Fruit fly (Drosophila melanogaster): ENCODE results near the gene Send2.

The Send2 gene

dm6 chr2L:14381881-14382280 lies 35.4 kb upstream of the Send2 start:
- TF ChIP-seq Hr83 (GFP tag; optimal IDR thresholded peaks at IDR 0.05; ENCODE audit: poor library complexity, severe bottlenecking) (no peak), h (GFP tag; optimal IDR thresholded peaks at IDR 0.05) (no peak), CrebA (GFP tag; optimal IDR thresholded peaks at IDR 0.05; ENCODE audit: borderline replicate concordance) (peak; percentile 83), Dfd (GFP tag; optimal IDR thresholded peaks at IDR 0.05) (no peak), Hnf4 (GFP tag; optimal IDR thresholded peaks at IDR 0.05) (no peak), CG9705 (GFP tag; optimal IDR thresholded peaks at IDR 0.05) (no peak)

dm6 chr2L:14381072-14381471 lies 34.6 kb upstream of the Send2 start, which contains the start of gene ppk:
TSS of gene ppk (minus strand) at chr2L:14381172.
- TF ChIP-seq CrebA (GFP tag; optimal IDR thresholded peaks at IDR 0.05; ENCODE audit: borderline replicate concordance) (no peak), rgr (GFP tag; optimal IDR thresholded peaks at IDR 0.05) (no peak), Hr78 (GFP tag; optimal IDR thresholded peaks at IDR 0.05) (no peak), Hr83 (GFP tag; optimal IDR thresholded peaks at IDR 0.05; ENCODE audit: poor library complexity, severe bottlenecking) (no peak), HLH106 (tag; optimal IDR thresholded peaks at IDR 0.05) (no peak), fru (GFP tag; optimal IDR thresholded peaks at IDR 0.05) (no peak), GATAd (GFP tag; optimal IDR thresholded peaks at IDR 0.05) (no peak), brk (GFP tag; optimal IDR thresholded peaks at IDR 0.05) (no peak), tai (GFP tag; optimal IDR thresholded peaks at IDR 0.05) (no peak)

dm6 chr2L:14376484-14377254 lies 30.2 kb upstream of the Send2 start:
- TF ChIP-seq foxo (GFP tag; optimal IDR thresholded peaks at IDR 0.05) (no peak), CG9705 (GFP tag; optimal IDR thresholded peaks at IDR 0.05) (no peak), sv (GFP tag; optimal IDR thresholded peaks at IDR 0.05) (peak; percentile 6), brk (GFP tag; optimal IDR thresholded peaks at IDR 0.05) (no peak)

dm6 chr2L:14374024-14374423 lies 27.5 kb upstream of the Send2 start:
- no peak for TF ChIP-seq Sp1 (GFP tag; optimal IDR thresholded peaks at IDR 0.05)

- TF ChIP-seq Hnf4 (GFP tag; optimal IDR thresholded peaks at IDR 0.05) (no peak), Rel (GFP tag; optimal IDR thresholded peaks at IDR 0.05) (no peak), Rel (tag; optimal IDR thresholded peaks at IDR 0.05) (no peak), dl (GFP tag; optimal IDR thresholded peaks at IDR 0.05; ENCODE audit: insufficient read depth in 1 of 2, partially characterized antibody in 2 of 2) (no peak), Jra (GFP tag; optimal IDR thresholded peaks at IDR 0.05) (no peak), lola (GFP tag; optimal IDR thresholded peaks at IDR 0.05) (no peak), Myc (optimal IDR thresholded peaks at IDR 0.05) (no peak), ey (GFP tag; optimal IDR thresholded peaks at IDR 0.05) (no peak), jim (GFP tag; optimal IDR thresholded peaks at IDR 0.05) (no peak), Abd-B (GFP tag; optimal IDR thresholded peaks at IDR 0.05) (no peak)
Observed at dm6 chr2L:14373250-14373649, 26.8 kb upstream of the Send2 start.

dm6 chr2L:14372254-14372717 lies 25.8 kb upstream of the Send2 start:
- TF ChIP-seq usp (GFP tag; optimal IDR thresholded peaks at IDR 0.05) (no peak), foxo (GFP tag; optimal IDR thresholded peaks at IDR 0.05) (peak in 1 of 2 experiments; percentile 5), Hnf4 (GFP tag; optimal IDR thresholded peaks at IDR 0.05) (peak; percentile 37), br (GFP tag; optimal IDR thresholded peaks at IDR 0.05) (peak; percentile 18), ey (GFP tag; optimal IDR thresholded peaks at IDR 0.05) (no peak), fru (GFP tag; optimal IDR thresholded peaks at IDR 0.05) (peak; percentile 27), psq (GFP tag; optimal IDR thresholded peaks at IDR 0.05) (peak; percentile 8), tai (GFP tag; optimal IDR thresholded peaks at IDR 0.05) (peak; percentile 19)

- TF ChIP-seq dsf (GFP tag; optimal IDR thresholded peaks at IDR 0.05; ENCODE audit: borderline replicate concordance), result no peak
- no peak for TF ChIP-seq sv (GFP tag; optimal IDR thresholded peaks at IDR 0.05)
- TF ChIP-seq Hr78 (GFP tag; optimal IDR thresholded peaks at IDR 0.05), result no peak
- no peak for TF ChIP-seq lola (GFP tag; optimal IDR thresholded peaks at IDR 0.05)
- TF ChIP-seq br (GFP tag; optimal IDR thresholded peaks at IDR 0.05), result no peak
- TF ChIP-seq Hr83 (GFP tag; optimal IDR thresholded peaks at IDR 0.05; ENCODE audit: poor library complexity, severe bottlenecking), result no peak
- no peak for TF ChIP-seq Vsx2 (GFP tag; optimal IDR thresholded peaks at IDR 0.05; ENCODE audit: partially characterized antibody)
- no peak for TF ChIP-seq sage (GFP tag; optimal IDR thresholded peaks at IDR 0.05)
- TF ChIP-seq CG32264 (GFP tag; optimal IDR thresholded peaks at IDR 0.05), result no peak
- TF ChIP-seq CrebA (GFP tag; optimal IDR thresholded peaks at IDR 0.05; ENCODE audit: borderline replicate concordance), result no peak
Observed at dm6 chr2L:14370777-14371096, 24.2 kb upstream of the Send2 start.

Data from whole organism, wandering third instar larva.